Fruit fly (Drosophila melanogaster): ENCODE measurements around the gene mRpS22.

Gene mRpS22

dm6 chr3R:27925000-27925970 lies 8.6 kb downstream of the mRpS22 start, which contains the start of gene mino (continued):
- TF ChIP-seq CG10209 (GFP tag; optimal IDR thresholded peaks at IDR 0.05) (no peak), sqz (GFP tag; optimal IDR thresholded peaks at IDR 0.05) (peak; percentile 22), CG2199 (GFP tag; IDR thresholded peaks at IDR 0.05) (0 out of 3 replicates have a peak, but pooled peaks have one; percentile 40), CG13287 (GFP tag; IDR thresholded peaks at IDR 0.05; ENCODE audit: partially characterized antibody) (0 out of 2 replicates have a peak, but pooled peaks have one; percentile 19), CG18599 (GFP tag; optimal IDR thresholded peaks at IDR 0.05) (peak; percentile 7), tna (GFP tag; IDR thresholded peaks at IDR 0.05; ENCODE audit: partially characterized antibody) (no peak), CG9437 (GFP tag; optimal IDR thresholded peaks at IDR 0.05) (no peak), PHDP (tag; optimal IDR thresholded peaks at IDR 0.05) (no peak), CG17802 (tag; optimal IDR thresholded peaks at IDR 0.05) (no peak), CG34376 (GFP tag; optimal IDR thresholded peaks at IDR 0.05) (peak; percentile 80), CG12155 (GFP tag; optimal IDR thresholded peaks at IDR 0.05) (no peak), CG2712 (tag; optimal IDR thresholded peaks at IDR 0.05) (no peak), danr (GFP tag; IDR thresholded peaks at IDR 0.05) (no peak), ind (GFP tag; optimal IDR thresholded peaks at IDR 0.05) (no peak), CG1233 (GFP tag; optimal IDR thresholded peaks at IDR 0.05) (no peak), run (tag; optimal IDR thresholded peaks at IDR 0.05) (no peak), CG13775 (GFP tag; optimal IDR thresholded peaks at IDR 0.05) (peak; percentile 20), Hmx (GFP tag; optimal IDR thresholded peaks at IDR 0.05) (no peak), CG9215 (GFP tag; IDR thresholded peaks at IDR 0.05) (no peak), Blimp-1 (GFP tag; optimal IDR thresholded peaks at IDR 0.05) (no peak), lola (GFP tag; optimal IDR thresholded peaks at IDR 0.05) (no peak), CG18262 (tag; optimal IDR thresholded peaks at IDR 0.05) (no peak), E2f1 (GFP tag; IDR thresholded peaks at IDR 0.05) (no peak), CG2678 (tag; optimal IDR thresholded peaks at IDR 0.05) (peak; percentile 28), kah (GFP tag; optimal IDR thresholded peaks at IDR 0.05) (peak; percentile 7), HmgD (GFP tag; optimal IDR thresholded peaks at IDR 0.05) (no peak), Med (GFP tag) (peak; percentile 82), HHEX (GFP tag; optimal IDR thresholded peaks at IDR 0.05) (peak; percentile 16), CG7271 (tag; optimal IDR thresholded peaks at IDR 0.05) (no peak), CG16779 (GFP tag; IDR thresholded peaks at IDR 0.05) (no peak), E2f2 (GFP tag; IDR thresholded peaks at IDR 0.05) (no peak), ken (GFP tag; IDR thresholded peaks at IDR 0.05) (0 out of 3 replicates have a peak, but pooled peaks have one; percentile 21), luna (GFP tag; optimal IDR thresholded peaks at IDR 0.05) (no peak), seq (GFP tag; IDR thresholded peaks at IDR 0.05) (no peak), org-1 (GFP tag; optimal IDR thresholded peaks at IDR 0.05) (no peak), Dip2 (GFP tag; IDR thresholded peaks at IDR 0.05) (no peak), gce (GFP tag; IDR thresholded peaks at IDR 0.05) (no peak), Lhr (GFP tag; optimal IDR thresholded peaks at IDR 0.05) (no peak), caup (GFP tag; optimal IDR thresholded peaks at IDR 0.05; ENCODE audit: severe bottlenecking) (no peak), lab (GFP tag; optimal IDR thresholded peaks at IDR 0.05) (peak; percentile 21), Adf1 (GFP tag; IDR thresholded peaks at IDR 0.05) (peak; percentile 40; the same call in 1 of the 2 replicates), Deaf1 (tag; optimal IDR thresholded peaks at IDR 0.05) (peak; percentile 93), Meics (GFP tag; optimal IDR thresholded peaks at IDR 0.05) (peak; percentile 24), CG1024 (GFP tag; IDR thresholded peaks at IDR 0.05) (no peak), Elba2 (GFP tag; optimal IDR thresholded peaks at IDR 0.05) (no peak), zen (tag; optimal IDR thresholded peaks at IDR 0.05) (peak; percentile 44), Rfx (GFP tag; IDR thresholded peaks at IDR 0.05) (0 out of 2 replicates have a peak, but pooled peaks have one; percentile 4), CG2116 (GFP tag; optimal IDR thresholded peaks at IDR 0.05) (no peak)

Data from whole organism, embryonic.